Worm (Caenorhabditis elegans) whole organism, late embryonic: Measurements from ENCODE around the gene T21D9.2.

ENCODE experiments used
- ceh-24 ChIP-seq: sonication (generic microtip); optimal IDR thresholded peaks from 2 replicates; lab custom pipeline; 2016; ENCODE audit warnings: mild to moderate bottlenecking, missing genetic modification characterization, missing compliant biosample characterization
- hlh-8 ChIP-seq: sonication (generic microtip); optimal IDR thresholded peaks from 2 replicates; lab custom pipeline; 2016; ENCODE audit warnings: missing genotype, missing genetic modification characterization, missing compliant biosample characterization
- pha-4 ChIP-seq: fragments of 150-350 bp; optimal IDR thresholded peaks from 2 replicates; lab custom pipeline; 2018; ENCODE audit warnings: missing biosample characterization, missing genetic modification reagents, missing genetic modification characterization

- TF ChIP-seq pha-4 (tag; lab: Kevin White, UChicago) (no peak), ceh-24 (no peak), hlh-8 (tag; lab: Kevin White, UChicago) (no peak)
Observed at ce11 chrX:2116304-2116867, 19.7 kb upstream of the T21D9.2 start.
